Worm (Caenorhabditis elegans) whole organism, mixed stage, embryonic: ENCODE measurements around the gene lido-8.

Experiments used
- nhr-12 ChIP-seq: fragments of 150-350 bp; optimal IDR thresholded peaks from 2 replicates; lab custom pipeline; 2014; ENCODE audit warnings: missing biosample characterization, missing genetic modification characterization
- nhr-237 ChIP-seq: fragments of 150-350 bp; optimal IDR thresholded peaks from 2 replicates; lab custom pipeline; 2014; ENCODE audit warnings: missing biosample characterization, missing genetic modification characterization
- unc-62 ChIP-seq: fragments of 150-350 bp; optimal IDR thresholded peaks from 2 replicates; lab custom pipeline; 2014; ENCODE audit warnings: missing biosample characterization, missing genetic modification reagents, missing genetic modification characterization

- TF ChIP-seq nhr-237 (tag; lab: Kevin White, UChicago) (no peak), unc-62 (no peak), nhr-12 (no peak)
Measured at ce11 chrII:2992300-2992699, 4.5 kb upstream of the lido-8 start.
